Worm (Caenorhabditis elegans): ENCODE measurements around the gene cox-6B.

cox-6B gene

DNA sequence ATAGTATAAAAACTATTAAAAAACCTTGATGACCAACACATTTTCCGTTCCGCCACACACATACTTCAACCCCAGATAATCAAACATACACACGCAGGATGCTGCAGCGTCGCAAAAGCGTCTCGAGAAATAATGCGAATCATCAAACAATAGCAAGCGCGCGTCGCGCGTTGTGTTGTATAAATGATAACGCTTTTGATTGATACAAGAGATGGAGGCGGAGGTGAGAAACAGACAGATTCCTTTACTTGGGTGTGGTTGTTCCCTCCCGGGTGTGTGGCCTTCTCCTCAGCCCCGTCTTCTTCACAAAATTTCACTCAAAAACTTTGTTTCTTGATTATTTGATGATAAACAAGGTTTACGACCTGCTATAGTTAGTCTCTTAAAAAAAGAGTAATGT is 23.4 kb upstream of the cox-6B start:
- TF ChIP-seq fos-1 (tag; optimal IDR thresholded peaks at IDR 0.05) = peak; percentile 94
- TF ChIP-seq gmeb-1 (tag; optimal IDR thresholded peaks at IDR 0.05) = peak; percentile 12
- no peak for TF ChIP-seq nhr-6 (tag; optimal IDR thresholded peaks at IDR 0.05)

DNA sequence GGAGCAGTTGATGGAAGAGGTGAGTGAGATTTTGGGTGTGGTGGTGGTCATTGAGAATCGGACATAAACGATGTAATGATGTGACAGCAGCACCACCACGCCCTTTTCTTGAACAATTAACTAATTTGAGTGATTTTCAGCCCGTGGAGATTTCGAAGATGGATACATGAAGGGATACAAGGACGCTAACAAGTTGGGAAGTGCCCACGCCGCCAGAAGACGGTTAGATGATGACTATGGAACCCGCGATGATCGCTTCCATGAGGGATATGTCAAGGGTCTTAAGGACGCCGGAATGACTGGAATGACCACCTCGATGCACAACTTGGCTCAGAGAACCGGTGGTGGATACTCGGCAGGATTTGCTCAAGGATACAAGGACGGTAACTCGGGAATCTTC is 21.4 kb upstream of the cox-6B start:
- TF ChIP-seq nhr-21 (tag; optimal IDR thresholded peaks at IDR 0.05) (no peak), snpc-4 (tag; optimal IDR thresholded peaks at IDR 0.05) (no peak), ztf-4 (tag; optimal IDR thresholded peaks at IDR 0.05) (no peak), egl-27 (tag; optimal IDR thresholded peaks at IDR 0.05) (no peak), R02D3.7 (tag; optimal IDR thresholded peaks at IDR 0.05) (no peak)

ce11 chrIII:2679362-2679761 is 20.1 kb upstream of the cox-6B start:
- no peak for TF ChIP-seq crh-2 (tag; optimal IDR thresholded peaks at IDR 0.05)
- no peak for TF ChIP-seq aly-2 (tag; optimal IDR thresholded peaks at IDR 0.05)
- no peak for TF ChIP-seq nhr-10 (tag; optimal IDR thresholded peaks at IDR 0.05)
- TF ChIP-seq nhr-129 (tag; optimal IDR thresholded peaks at IDR 0.05) = no peak
- TF ChIP-seq zag-1 (tag; optimal IDR thresholded peaks at IDR 0.05) = no peak
- TF ChIP-seq lin-11 (tag; optimal IDR thresholded peaks at IDR 0.05) = no peak
- no peak for TF ChIP-seq nhr-237 (tag; optimal IDR thresholded peaks at IDR 0.05)
- TF ChIP-seq blmp-1 (tag; optimal IDR thresholded peaks at IDR 0.05; ENCODE audit: insufficient read depth) = no peak
- no peak for TF ChIP-seq nhr-11 (tag; optimal IDR thresholded peaks at IDR 0.05)
- no peak for TF ChIP-seq nhr-12 (tag; optimal IDR thresholded peaks at IDR 0.05)
- TF ChIP-seq nhr-21 (tag; optimal IDR thresholded peaks at IDR 0.05) = no peak
- TF ChIP-seq unc-62 (GFP tag; optimal IDR thresholded peaks at IDR 0.05) = no peak
- TF ChIP-seq unc-39 (tag; optimal IDR thresholded peaks at IDR 0.05) = no peak
- no peak for TF ChIP-seq sem-4 (tag; optimal IDR thresholded peaks at IDR 0.05)

DNA sequence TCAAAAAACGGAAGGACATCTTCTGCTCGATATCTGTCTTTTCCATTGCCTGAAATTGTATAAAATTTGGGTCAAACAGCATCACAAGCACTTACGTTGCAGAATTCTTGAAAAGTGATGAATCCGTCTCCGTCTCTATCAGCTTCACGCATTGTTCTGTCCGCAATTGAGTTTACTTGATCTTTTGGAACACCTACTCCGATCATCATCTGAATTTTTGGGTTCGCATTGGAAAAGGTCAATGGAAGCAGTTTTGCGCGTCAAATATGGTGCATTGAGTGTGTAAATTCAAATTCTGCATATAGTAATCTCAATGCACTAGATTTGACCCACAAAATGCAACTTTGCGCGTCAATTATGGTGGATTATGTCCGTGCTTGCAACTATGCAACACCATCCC is 17.9 kb upstream of the cox-6B start:
- no peak for TF ChIP-seq unc-62 (GFP tag; optimal IDR thresholded peaks at IDR 0.05)
- TF ChIP-seq nhr-129 (tag; optimal IDR thresholded peaks at IDR 0.05) = no peak
- TF ChIP-seq lsy-2 (tag; optimal IDR thresholded peaks at IDR 0.05) = no peak
- no peak for TF ChIP-seq nhr-11 (tag; optimal IDR thresholded peaks at IDR 0.05)
- TF ChIP-seq dmd-4 (tag; optimal IDR thresholded peaks at IDR 0.05) = no peak
- TF ChIP-seq lin-11 (tag; optimal IDR thresholded peaks at IDR 0.05) = no peak
- TF ChIP-seq nhr-10 (tag; optimal IDR thresholded peaks at IDR 0.05) = no peak
- no peak for TF ChIP-seq ama-1 (optimal IDR thresholded peaks at IDR 0.05)
- no peak for TF ChIP-seq nhr-25 (tag; optimal IDR thresholded peaks at IDR 0.05)
- no peak for TF ChIP-seq lin-39 (tag; optimal IDR thresholded peaks at IDR 0.05)
- TF ChIP-seq nhr-77 (tag; optimal IDR thresholded peaks at IDR 0.05) = no peak
- no peak for TF ChIP-seq nhr-23 (tag; optimal IDR thresholded peaks at IDR 0.05)
- no peak for TF ChIP-seq egl-27 (tag; optimal IDR thresholded peaks at IDR 0.05)
- TF ChIP-seq alr-1 (tag; optimal IDR thresholded peaks at IDR 0.05) = no peak
- TF ChIP-seq snpc-4 (tag; optimal IDR thresholded peaks at IDR 0.05) = no peak
- TF ChIP-seq skn-1 (tag; optimal IDR thresholded peaks at IDR 0.05) = no peak

DNA sequence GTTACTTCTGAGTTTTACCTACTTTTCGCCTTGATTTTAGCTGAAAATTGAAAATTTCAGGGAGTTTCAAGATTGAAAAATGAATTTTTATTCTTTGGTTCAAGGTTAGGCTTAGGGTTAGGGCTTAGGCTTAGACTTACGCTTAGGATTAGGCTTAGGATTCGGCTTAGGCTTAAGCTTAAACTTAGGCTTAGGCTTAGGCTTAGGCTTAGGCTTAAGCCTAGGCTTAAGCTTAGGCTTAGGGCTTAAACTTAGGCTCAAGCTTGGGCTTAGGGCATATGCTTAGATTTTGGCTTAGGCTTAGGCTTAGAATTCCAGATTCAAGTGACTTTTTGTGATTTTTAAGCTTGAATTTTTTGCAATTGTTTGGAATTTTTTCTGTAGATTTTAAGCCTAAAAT is 16.1 kb upstream of the cox-6B start:
- TF ChIP-seq lin-39 (tag; optimal IDR thresholded peaks at IDR 0.05) = no peak
- TF ChIP-seq nhr-77 (tag; optimal IDR thresholded peaks at IDR 0.05) = no peak
- TF ChIP-seq nhr-6 (tag; optimal IDR thresholded peaks at IDR 0.05) = no peak
- no peak for TF ChIP-seq ceh-16 (tag; optimal IDR thresholded peaks at IDR 0.05)
- TF ChIP-seq egl-27 (tag; optimal IDR thresholded peaks at IDR 0.05) = no peak
- TF ChIP-seq nhr-11 (tag; optimal IDR thresholded peaks at IDR 0.05) = no peak
- no peak for TF ChIP-seq ama-1 (optimal IDR thresholded peaks at IDR 0.05)

- TF ChIP-seq unc-62 (GFP tag; optimal IDR thresholded peaks at IDR 0.05) (no peak), snpc-4 (tag; optimal IDR thresholded peaks at IDR 0.05) (no peak), nhr-10 (tag; optimal IDR thresholded peaks at IDR 0.05) (no peak), mab-5 (tag; optimal IDR thresholded peaks at IDR 0.05) (no peak)
Measured at ce11 chrIII:2686064-2686463, 13.4 kb upstream of the cox-6B start, which contains the start of the genes Y71H2AL.2, Y71H2AL.4 and pbo-1. TSS of gene Y71H2AL.2 (plus strand) at chrIII:2686364. TSS of gene Y71H2AL.4 (plus strand) at chrIII:2686408. TSS of gene pbo-1 (minus strand) at chrIII:2686463.

ce11 chrIII:2686663-2687062 is 12.8 kb upstream of the cox-6B start:
- TF ChIP-seq mdl-1 (tag; optimal IDR thresholded peaks at IDR 0.05) = no peak
- no peak for TF ChIP-seq ceh-16 (tag; optimal IDR thresholded peaks at IDR 0.05)
- no peak for TF ChIP-seq ZK546.5 (tag; optimal IDR thresholded peaks at IDR 0.05)
- no peak for TF ChIP-seq lsy-2 (tag; optimal IDR thresholded peaks at IDR 0.05)
- TF ChIP-seq unc-39 (tag; optimal IDR thresholded peaks at IDR 0.05) = no peak
- TF ChIP-seq crh-2 (tag; optimal IDR thresholded peaks at IDR 0.05) = peak; percentile 7
- no peak for TF ChIP-seq sma-3 (GFP tag; optimal IDR thresholded peaks at IDR 0.05)
- TF ChIP-seq snpc-4 (tag; optimal IDR thresholded peaks at IDR 0.05) = no peak

All from whole organism, L2 larva.